Fruit fly (Drosophila melanogaster) whole organism, embryonic: Measurements from ENCODE around the gene Slc25A46a.
A peak's percentile ranks its signal among the peaks of the same experiment; 100 is the strongest.

Source experiments
- Abd-B ChIP-seq: fragments of 200-800 bp; sonication (Bioruptor generic); optimal IDR thresholded peaks from 2 replicates; lab custom pipeline; 2018; ENCODE audit warnings: missing biosample characterization, mild to moderate bottlenecking, missing genetic modification characterization, moderate library complexity
- B-H2 ChIP-seq: fragments of 200-800 bp; sonication (Bioruptor generic); optimal IDR thresholded peaks from 2 replicates; lab custom pipeline; 2018; ENCODE audit warnings: missing biosample characterization, mild to moderate bottlenecking, missing genetic modification characterization
- CG10267 ChIP-seq: fragments of 200-800 bp; sonication (Bioruptor generic); optimal IDR thresholded peaks from 2 replicates; lab custom pipeline; 2018; ENCODE audit warnings: missing biosample characterization, mild to moderate bottlenecking, missing genetic modification characterization, moderate library complexity
- CG11085 ChIP-seq: fragments of 200-800 bp; sonication (Bioruptor generic); IDR thresholded peaks from 2 replicates; pipeline ENCODE4 v1.3.6; 2022; ENCODE audit warnings: missing biosample characterization, missing genetic modification characterization
- CG12219 ChIP-seq: fragments of 200-800 bp; sonication (Bioruptor generic); optimal IDR thresholded peaks from 3 replicates; lab custom pipeline; 2018; ENCODE audit warnings: missing biosample characterization, mild to moderate bottlenecking, missing genetic modification characterization
- CG13287 ChIP-seq: fragments of 200-800 bp; sonication (Bioruptor generic); IDR thresholded peaks from 2 replicates; pipeline ENCODE4 v1.3.6; 2022; ENCODE audit warnings: missing biosample characterization, missing genetic modification characterization; ENCODE audit not compliant: partially characterized antibody
- CG13424 ChIP-seq: fragments of 200-800 bp; sonication (Bioruptor generic); optimal IDR thresholded peaks from 2 replicates; lab custom pipeline; 2019; ENCODE audit warnings: missing biosample characterization, mild to moderate bottlenecking, missing genetic modification characterization, moderate library complexity
- CG13894 ChIP-seq: fragments of 200-800 bp; sonication (Bioruptor generic); optimal IDR thresholded peaks from 3 replicates; lab custom pipeline; 2018; ENCODE audit warnings: missing biosample characterization, mild to moderate bottlenecking, missing genetic modification characterization, moderate library complexity
- CG16815 ChIP-seq: fragments of 200-800 bp; sonication (Bioruptor generic); optimal IDR thresholded peaks from 3 replicates; lab custom pipeline; 2017; ENCODE audit warnings: missing biosample characterization, mild to moderate bottlenecking, missing genetic modification characterization
- CG17568 ChIP-seq: fragments of 200-800 bp; sonication (Bioruptor generic); optimal IDR thresholded peaks from 2 replicates; lab custom pipeline; 2018; ENCODE audit warnings: missing biosample characterization, mild to moderate bottlenecking, missing genetic modification characterization, moderate library complexity
- CG30020 ChIP-seq: fragments of 200-800 bp; optimal IDR thresholded peaks from 2 replicates; lab custom pipeline; 2019; ENCODE audit warnings: missing biosample characterization, mild to moderate bottlenecking, missing genetic modification characterization, moderate library complexity
- CG30403 ChIP-seq: fragments of 200-800 bp; sonication (Bioruptor generic); optimal IDR thresholded peaks from 3 replicates; lab custom pipeline; 2016; ENCODE audit warnings: missing biosample characterization, missing genetic modification characterization
- CG31388 ChIP-seq: fragments of 200-800 bp; sonication (Bioruptor generic); optimal IDR thresholded peaks from 2 replicates; lab custom pipeline; 2016; ENCODE audit warnings: missing biosample characterization, missing genetic modification characterization
- CG31441 ChIP-seq: fragments of 200-800 bp; sonication (Bioruptor generic); IDR thresholded peaks from 2 replicates; pipeline ENCODE4 v1.3.6; 2022; ENCODE audit warnings: missing biosample characterization, missing genetic modification characterization
- CG34422 ChIP-seq: fragments of 200-800 bp; sonication (Bioruptor generic); IDR thresholded peaks from 3 replicates; pipeline ENCODE4 v1.3.6; 2022; ENCODE audit warnings: missing biosample characterization, missing genetic modification characterization
- CG6813 ChIP-seq: fragments of 200-800 bp; sonication (Bioruptor generic); optimal IDR thresholded peaks from 2 replicates; lab custom pipeline; 2017; ENCODE audit warnings: missing biosample characterization, missing genetic modification characterization, mild to moderate bottlenecking, moderate library complexity, missing genetic modification reagents
- CG7556 ChIP-seq: fragments of 200-800 bp; sonication (Bioruptor generic); optimal IDR thresholded peaks from 2 replicates; lab custom pipeline; 2017; ENCODE audit warnings: missing biosample characterization, mild to moderate bottlenecking, missing genetic modification characterization
- CG8924 ChIP-seq: fragments of 200-800 bp; optimal IDR thresholded peaks from 3 replicates; lab custom pipeline; 2019; ENCODE audit warnings: missing biosample characterization, mild to moderate bottlenecking, missing genetic modification characterization, moderate library complexity
- CG9876 ChIP-seq: fragments of 200-800 bp; sonication (Bioruptor generic); optimal IDR thresholded peaks from 2 replicates; lab custom pipeline; 2016; ENCODE audit warnings: missing biosample characterization, missing genetic modification characterization
- Camta ChIP-seq: fragments of 200-800 bp; sonication (Bioruptor generic); optimal IDR thresholded peaks from 2 replicates; lab custom pipeline; 2016; ENCODE audit warnings: missing biosample characterization, missing genetic modification characterization
- Deaf1 ChIP-seq: fragments of 200-800 bp; optimal IDR thresholded peaks from 3 replicates; lab custom pipeline; 2019; ENCODE audit warnings: missing biosample characterization, mild to moderate bottlenecking, missing genetic modification characterization, moderate library complexity
- Dek ChIP-seq: fragments of 200-800 bp; sonication (Bioruptor generic); optimal IDR thresholded peaks from 3 replicates; lab custom pipeline; 2019; ENCODE audit warnings: missing biosample characterization, mild to moderate bottlenecking, missing genetic modification characterization, moderate library complexity
- Dll ChIP-seq: fragments of 200-800 bp; sonication (Bioruptor generic); IDR thresholded peaks from 4 replicates; pipeline ENCODE4 v1.3.6; 2022; ENCODE audit warnings: missing biosample characterization, missing genetic modification characterization; ENCODE audit not compliant: partially characterized antibody
- E2f2 ChIP-seq: fragments of 200-800 bp; sonication (Bioruptor generic); IDR thresholded peaks from 2 replicates; pipeline ENCODE4 v1.3.6; 2022; ENCODE audit warnings: missing biosample characterization, missing genetic modification characterization
- Hr3 ChIP-seq: fragments of 200-800 bp; sonication (Bioruptor generic); optimal IDR thresholded peaks from 3 replicates; lab custom pipeline; 2016; ENCODE audit warnings: missing biosample characterization, missing genetic modification characterization
- Hsf ChIP-seq: fragments of 200-800 bp; sonication (Bioruptor generic); optimal IDR thresholded peaks from 3 replicates; lab custom pipeline; 2016; ENCODE audit warnings: missing biosample characterization, missing genetic modification characterization
- NC2β ChIP-seq: fragments of 200-800 bp; sonication (Bioruptor generic); optimal IDR thresholded peaks from 2 replicates; lab custom pipeline; 2016; ENCODE audit warnings: missing biosample characterization, missing genetic modification characterization
- Tbp ChIP-seq: fragments of >200 bp; optimal IDR thresholded peaks from 2 replicates; lab custom pipeline; 2018; ENCODE audit warnings: missing biosample characterization, missing genetic modification characterization
- Xrp1 ChIP-seq: fragments of 200-800 bp; sonication (Bioruptor generic); IDR thresholded peaks from 2 replicates; pipeline ENCODE4 v1.3.6; 2022; ENCODE audit warnings: missing biosample characterization, missing genetic modification characterization
- bbx ChIP-seq: fragments of 200-800 bp; sonication (Bioruptor generic); IDR thresholded peaks from 2 replicates; pipeline ENCODE4 v1.3.6; 2022; ENCODE audit warnings: missing biosample characterization, missing genetic modification characterization; ENCODE audit not compliant: partially characterized antibody
- bowl ChIP-seq: fragments of 200-800 bp; sonication (Bioruptor generic); IDR thresholded peaks from 2 replicates; pipeline ENCODE4 v1.3.6; 2022; ENCODE audit warnings: missing biosample characterization, missing genetic modification characterization
- chinmo ChIP-seq: fragments of 200-800 bp; sonication (Bioruptor generic); IDR thresholded peaks from 4 replicates; pipeline ENCODE4 v1.3.6; 2022; ENCODE audit warnings: missing biosample characterization, missing genetic modification characterization; ENCODE audit not compliant: partially characterized antibody
- ci ChIP-seq: fragments of 200-800 bp; sonication (Bioruptor generic); IDR thresholded peaks from 3 replicates; pipeline ENCODE4 v1.3.6; 2022; ENCODE audit warnings: missing biosample characterization, missing genetic modification characterization
- ewg ChIP-seq: fragments of 200-800 bp; sonication (Bioruptor generic); optimal IDR thresholded peaks from 3 replicates; lab custom pipeline; 2017; ENCODE audit warnings: mild to moderate bottlenecking, missing biosample characterization, missing genetic modification reagents, missing genetic modification characterization
- gcm ChIP-seq: fragments of 200-800 bp; sonication (Bioruptor generic); optimal IDR thresholded peaks from 2 replicates; lab custom pipeline; 2019; ENCODE audit warnings: missing biosample characterization, mild to moderate bottlenecking, missing genetic modification characterization, moderate library complexity
- hb ChIP-seq: fragments of 200-800 bp; sonication (Bioruptor generic); IDR thresholded peaks from 3 replicates; pipeline ENCODE4 v1.3.6; 2022; ENCODE audit warnings: missing biosample characterization, missing genetic modification characterization; ENCODE audit not compliant: partially characterized antibody
- insv ChIP-seq, 2 experiments: fragments of 200-800 bp; sonication (Bioruptor generic); optimal IDR thresholded peaks; 3 replicates each; lab custom pipeline; 2016 to 2018; ENCODE audit warnings: missing biosample characterization in 2 of 2, missing genetic modification characterization in 2 of 2
- knrl ChIP-seq: fragments of 200-800 bp; sonication (Bioruptor generic); IDR thresholded peaks from 3 replicates; pipeline ENCODE4 v1.3.6; 2022; ENCODE audit warnings: missing biosample characterization, missing genetic modification characterization; ENCODE audit not compliant: partially characterized antibody
- lab ChIP-seq: fragments of 200-800 bp; sonication (Bioruptor generic); optimal IDR thresholded peaks from 3 replicates; lab custom pipeline; 2017; ENCODE audit warnings: missing biosample characterization, missing genetic modification characterization, mild to moderate bottlenecking, moderate library complexity, missing genetic modification reagents
- mam ChIP-seq: fragments of 200-800 bp; sonication (Bioruptor generic); optimal IDR thresholded peaks from 3 replicates; lab custom pipeline; 2016; ENCODE audit warnings: missing biosample characterization, missing genetic modification characterization
- nau ChIP-seq: fragments of 200-800 bp; sonication (Bioruptor generic); optimal IDR thresholded peaks from 3 replicates; lab custom pipeline; 2017; ENCODE audit warnings: missing biosample characterization, mild to moderate bottlenecking, missing genetic modification characterization, missing genetic modification reagents
- pho ChIP-seq: fragments of 200-800 bp; sonication (Bioruptor generic); optimal IDR thresholded peaks from 2 replicates; lab custom pipeline; 2016; ENCODE audit warnings: missing biosample characterization, missing genetic modification characterization
- pros ChIP-seq: fragments of 200-800 bp; sonication (Bioruptor generic); optimal IDR thresholded peaks from 3 replicates; lab custom pipeline; 2019; ENCODE audit warnings: missing biosample characterization, mild to moderate bottlenecking, missing genetic modification characterization, moderate library complexity
- salm ChIP-seq: fragments of 200-800 bp; sonication (Bioruptor generic); optimal IDR thresholded peaks from 2 replicates; lab custom pipeline; 2018; ENCODE audit warnings: missing biosample characterization, mild to moderate bottlenecking, missing genetic modification characterization
- sna ChIP-seq: fragments of 200-800 bp; sonication (Bioruptor generic); IDR thresholded peaks from 2 replicates; pipeline ENCODE4 v1.3.6; 2022; ENCODE audit warnings: missing biosample characterization, missing genetic modification characterization; ENCODE audit not compliant: partially characterized antibody
- stwl ChIP-seq: fragments of 200-800 bp; sonication (Bioruptor generic); optimal IDR thresholded peaks from 3 replicates; lab custom pipeline; 2018; ENCODE audit warnings: missing biosample characterization, mild to moderate bottlenecking, missing genetic modification characterization, moderate library complexity
- tll ChIP-seq, 2 experiments: fragments of 200-800 bp in 1 of 2; fragments of >200 bp in 1 of 2; sonication (Bioruptor generic) in 1 of 2; optimal IDR thresholded peaks; 2 replicates each; lab custom pipeline; 2017 to 2019; ENCODE audit warnings: missing biosample characterization in 2 of 2, missing genetic modification characterization in 2 of 2, mild to moderate bottlenecking in 1 of 2, moderate library complexity in 1 of 2
- vfl ChIP-seq: fragments of 200-800 bp; sonication (Bioruptor generic); optimal IDR thresholded peaks from 2 replicates; lab custom pipeline; 2016; ENCODE audit warnings: missing biosample characterization, missing genetic modification characterization
- vnd ChIP-seq: fragments of 200-800 bp; sonication (Bioruptor generic); IDR thresholded peaks from 3 replicates; pipeline ENCODE4 v1.3.6; 2022; ENCODE audit warnings: missing biosample characterization, missing genetic modification characterization; ENCODE audit not compliant: partially characterized antibody
- z ChIP-seq: fragments of 200-800 bp; sonication (Bioruptor generic); IDR thresholded peaks from 3 replicates; pipeline ENCODE4 v1.3.6; 2022; ENCODE audit warnings: missing biosample characterization, missing genetic modification characterization

Slc25A46a gene

DNA sequence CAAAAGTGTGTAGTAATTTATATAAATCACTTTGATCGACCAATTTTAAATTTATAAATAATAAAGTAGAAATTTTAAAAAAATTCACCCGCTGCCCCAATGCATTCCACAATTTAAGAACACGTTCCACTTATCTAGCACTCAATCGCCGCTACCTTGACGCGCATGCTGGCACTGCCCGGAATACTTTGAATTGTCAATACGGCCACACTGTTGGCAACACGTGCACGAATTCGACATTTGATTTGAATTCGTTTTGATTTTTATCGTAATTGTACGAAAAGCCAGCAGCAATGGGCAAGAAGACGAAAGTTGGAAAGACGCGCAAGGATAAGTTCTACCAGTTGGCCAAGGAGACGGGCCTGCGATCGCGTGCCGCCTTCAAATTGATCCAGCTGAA, 13.3 kb downstream of the Slc25A46a start, which contains the start of gene CG8939 (continued):
- TF ChIP-seq CG13424 (tag; lab: Kevin White, UChicago) (no peak), z (GFP tag; lab: Robert Waterston, UW) (no peak), Hr3 (GFP tag; lab: Kevin White, UChicago) (no peak), CG34422 (GFP tag; lab: Robert Waterston, UW) (no peak), pho (no peak), CG8924 (tag; lab: Kevin White, UChicago) (no peak), Dek (tag; lab: Kevin White, UChicago) (no peak), mam (GFP tag; lab: Kevin White, UChicago) (no peak), CG17568 (GFP tag; lab: Kevin White, UChicago) (no peak), Dll (GFP tag; lab: Robert Waterston, UW) (peak; percentile 52; the same call in 2 of the 4 replicates), sna (GFP tag; lab: Robert Waterston, UW) (no peak), knrl (GFP tag; lab: Robert Waterston, UW) (0 out of 3 replicates have a peak, but pooled peaks have one; percentile 16), vfl (no peak), CG7556 (GFP tag; lab: Kevin White, UChicago) (no peak), CG30020 (tag; lab: Kevin White, UChicago) (peak; percentile 87), CG6813 (GFP tag; lab: Kevin White, UChicago) (no peak), Hsf (no peak), bbx (GFP tag; lab: Robert Waterston, UW) (no peak), tll (GFP tag; optimal IDR thresholded peaks at IDR 0.05; lab: Kevin White, UChicago) (no peak), salm (tag; lab: Kevin White, UChicago) (no peak), bowl (GFP tag; lab: Robert Waterston, UW) (no peak), stwl (tag; lab: Kevin White, UChicago) (peak; percentile 59), CG13894 (tag; lab: Kevin White, UChicago) (no peak), lab (GFP tag; lab: Kevin White, UChicago) (no peak), NC2β (GFP tag; lab: Kevin White, UChicago) (no peak), Deaf1 (tag; lab: Kevin White, UChicago) (no peak), CG11085 (GFP tag; lab: Robert Waterston, UW) (no peak), nau (no peak), CG16815 (GFP tag; lab: Kevin White, UChicago) (no peak), vnd (no peak), gcm (GFP tag; lab: Kevin White, UChicago) (no peak), ci (no peak), chinmo (no peak), CG30403 (GFP tag; lab: Kevin White, UChicago) (no peak), insv (GFP tag; optimal IDR thresholded peaks at IDR 0.05; lab: Kevin White, UChicago) (no peak), CG13287 (GFP tag; lab: Robert Waterston, UW) (peak; percentile 33; the same call in 1 of the 2 replicates), CG31441 (GFP tag; lab: Robert Waterston, UW) (no peak), Camta (GFP tag; lab: Kevin White, UChicago) (no peak), Tbp (GFP tag; lab: Kevin White, UChicago) (peak; percentile 77), hb (no peak), CG10267 (tag; lab: Kevin White, UChicago) (peak; percentile 13), CG9876 (GFP tag; lab: Kevin White, UChicago) (no peak), pros (GFP tag; lab: Kevin White, UChicago) (no peak), B-H2 (no peak), CG12219 (no peak), Xrp1 (GFP tag; lab: Robert Waterston, UW) (no peak), E2f2 (GFP tag; lab: Robert Waterston, UW) (peak; percentile 81), CG31388 (no peak), Abd-B (GFP tag; lab: Kevin White, UChicago) (no peak), ewg (GFP tag; lab: Kevin White, UChicago) (no peak)
